Worm (Caenorhabditis elegans): ENCODE measurements around the gene trx-2.
"Not testable (repeated sequence)": the region's sequence is repeated elsewhere in the genome, so short reads cannot be mapped to it uniquely, and the experiment has no call there.

Gene trx-2

DNA sequence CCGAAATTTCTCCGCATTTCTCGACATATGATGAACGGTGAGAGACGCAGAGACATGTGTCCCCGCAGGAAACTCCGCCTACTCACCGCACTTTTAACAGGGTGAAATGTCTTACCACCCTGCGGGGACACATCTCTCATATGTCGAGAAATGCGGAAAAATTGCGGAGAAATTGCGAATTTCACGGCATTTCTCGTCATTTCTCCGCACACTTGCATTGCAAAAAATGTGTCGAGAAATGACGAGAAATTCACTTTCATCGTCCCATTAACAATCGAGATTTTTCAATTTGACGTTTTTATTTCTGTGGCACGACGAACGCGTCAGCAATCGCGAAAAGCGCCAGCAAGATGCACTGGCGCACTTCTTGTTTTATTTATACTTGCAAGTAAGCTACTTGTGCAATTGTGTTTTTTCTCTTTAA lies 27.4 kb downstream of the trx-2 start, which contains the start of gene K07C5.13 (continued):
- peak; percentile 93 for TF ChIP-seq aha-1 (tag)
- TF ChIP-seq F37D6.2 (tag; optimal IDR thresholded peaks at IDR 0.05) = peak; percentile 67
- peak in 1 of 2 experiments; percentile 83; a peak in 1 of 4 replicates for TF ChIP-seq madf-5 (GFP tag; IDR thresholded peaks at IDR 0.05)
- TF ChIP-seq daf-16 (GFP tag; optimal IDR thresholded peaks at IDR 0.05) = peak in 1 of 2 experiments; percentile 51
- not testable (repeated sequence) for TF ChIP-seq daf-16 (tag; optimal IDR thresholded peaks at IDR 0.05)
- 0 out of 2 replicates have a peak, but pooled peaks have one; percentile 11 for TF ChIP-seq Y105C5A.15 (GFP tag; IDR thresholded peaks at IDR 0.05)
- peak; percentile 92 for TF ChIP-seq nhr-42 (GFP tag; IDR thresholded peaks at IDR 0.05)

DNA sequence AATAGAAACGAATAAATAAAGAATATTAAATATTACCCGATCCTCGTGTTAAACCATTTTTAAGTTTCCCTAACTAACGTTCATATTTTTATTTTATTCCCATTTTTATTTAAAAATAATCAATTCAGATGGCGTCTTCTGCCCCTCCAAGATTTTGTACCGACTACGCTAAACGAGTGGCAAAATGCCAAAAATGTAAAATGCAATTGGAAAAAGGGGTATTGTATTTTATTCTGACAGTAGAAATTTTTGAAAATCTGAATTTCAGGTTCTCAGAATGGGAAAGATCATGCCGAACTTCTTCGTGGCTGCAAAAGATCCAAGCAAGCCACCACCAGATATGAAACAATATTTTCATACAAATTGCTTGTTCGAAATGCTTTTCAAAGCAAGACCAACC lies 28.4 kb downstream of the trx-2 start, which contains the start of gene K07C5.3:
K07C5.3 (plus strand) TSS at position 129 of the 400 bp plus-strand sequence.
- peak; percentile 27; the same call in 1 of the 2 replicates for TF ChIP-seq lin-38 (GFP tag; IDR thresholded peaks at IDR 0.05)
- no peak for TF ChIP-seq nhr-111 (GFP tag; optimal IDR thresholded peaks at IDR 0.05)
- TF ChIP-seq vab-7 (GFP tag; IDR thresholded peaks at IDR 0.05) = peak; percentile 12; the same call in 1 of the 2 replicates

DNA sequence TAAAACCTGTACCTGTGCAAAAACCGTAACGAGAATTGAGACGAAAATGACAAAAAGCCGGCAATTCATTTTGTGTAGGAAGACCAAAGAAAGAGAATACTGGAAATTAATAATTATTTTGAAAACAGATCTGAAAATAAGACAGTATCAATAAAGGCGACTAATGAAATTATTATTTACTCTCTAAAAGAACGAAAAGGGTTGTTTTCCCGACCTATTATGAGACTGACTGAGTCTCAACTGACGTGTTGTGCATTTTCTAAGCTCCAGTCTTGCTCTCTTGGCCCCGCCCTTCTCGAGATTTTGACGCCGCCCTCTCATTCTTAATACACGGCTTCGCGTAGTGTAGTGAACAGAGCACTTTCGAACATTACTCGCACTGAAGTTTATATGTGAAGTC lies 35.6 kb downstream of the trx-2 start, which contains the start of gene K07C5.9:
K07C5.9 (minus strand) TSS at position 101 of the 400 bp plus-strand sequence.
- TF ChIP-seq lin-38 (GFP tag; IDR thresholded peaks at IDR 0.05) (0 out of 2 replicates have a peak, but pooled peaks have one; percentile 10), daf-16 (GFP tag; optimal IDR thresholded peaks at IDR 0.05) (no peak), daf-16 (tag; optimal IDR thresholded peaks at IDR 0.05) (peak; percentile 25), nhr-102 (tag; optimal IDR thresholded peaks at IDR 0.05) (no peak), lin-39 (tag; optimal IDR thresholded peaks at IDR 0.05) (no peak), snpc-1.2 (GFP tag; IDR thresholded peaks at IDR 0.05) (no peak), nhr-237 (tag; optimal IDR thresholded peaks at IDR 0.05) (no peak), skn-1 (tag; optimal IDR thresholded peaks at IDR 0.05) (no peak), snpc-4 (tag; optimal IDR thresholded peaks at IDR 0.05) (no peak), mes-2 (tag; optimal IDR thresholded peaks at IDR 0.05; ENCODE audit: poor library complexity, severe bottlenecking) (peak; percentile 8), dmd-8 (GFP tag; IDR thresholded peaks at IDR 0.05) (no peak), R02D3.7 (tag; optimal IDR thresholded peaks at IDR 0.05) (no peak), vab-7 (GFP tag; IDR thresholded peaks at IDR 0.05) (no peak)

DNA sequence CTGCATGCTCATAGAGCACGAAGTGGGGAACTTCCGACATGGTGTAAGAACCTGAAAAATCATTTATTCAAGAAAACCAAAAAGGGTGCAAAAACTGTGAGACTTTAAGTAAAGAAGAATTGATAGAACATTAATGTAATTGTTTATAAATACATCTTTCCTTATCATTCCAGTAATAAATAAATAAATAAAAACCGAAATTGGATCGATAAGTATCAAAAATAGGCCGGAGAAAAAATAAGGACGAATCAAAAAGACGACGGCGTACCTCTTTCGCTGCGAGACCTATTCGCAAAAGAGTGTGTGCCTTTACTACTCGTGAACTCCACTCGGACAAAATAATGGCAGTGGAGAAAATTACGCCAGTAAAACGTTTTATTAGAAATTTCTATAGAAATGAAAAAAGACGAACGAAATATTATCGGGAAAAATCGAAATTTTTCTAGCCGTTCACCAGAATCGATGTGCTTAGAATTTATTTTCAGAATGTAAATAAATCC lies 38.5 kb downstream of the trx-2 start, which contains the start of gene nol-56:
nol-56 (minus strand) TSS at position 51 of the 500 bp plus-strand sequence.
- TF ChIP-seq ceh-28 (tag; optimal IDR thresholded peaks at IDR 0.05) = no peak
- peak; percentile 27 for TF ChIP-seq nhr-48 (tag; optimal IDR thresholded peaks at IDR 0.05)
- TF ChIP-seq nhr-25 (tag; optimal IDR thresholded peaks at IDR 0.05; ENCODE audit: borderline replicate concordance, insufficient read depth) = peak; percentile 79
- TF ChIP-seq ceh-62 (tag; optimal IDR thresholded peaks at IDR 0.05) = no peak
- TF ChIP-seq ceh-44 (GFP tag; IDR thresholded peaks at IDR 0.05) = no peak
- TF ChIP-seq egl-27 (tag; optimal IDR thresholded peaks at IDR 0.05) = no peak
- TF ChIP-seq T20F7.1 (GFP tag; optimal IDR thresholded peaks at IDR 0.05) = peak; percentile 77
- peak; percentile 62 for TF ChIP-seq nhr-6 (tag; optimal IDR thresholded peaks at IDR 0.05)
- TF ChIP-seq snpc-4 (tag; optimal IDR thresholded peaks at IDR 0.05) = no peak
- TF ChIP-seq hmg-1.1 (GFP tag; IDR thresholded peaks at IDR 0.05) = peak; percentile 68
- no peak for TF ChIP-seq nhr-10 (tag; optimal IDR thresholded peaks at IDR 0.05)
- TF ChIP-seq ctbp-1 (GFP tag; IDR thresholded peaks at IDR 0.05) = 0 out of 2 replicates have a peak, but pooled peaks have one; percentile 36
- peak; percentile 71 for TF ChIP-seq hlh-30 (tag; optimal IDR thresholded peaks at IDR 0.05; ENCODE audit: insufficient read depth)
- TF ChIP-seq Y75B8A.6 (GFP tag; IDR thresholded peaks at IDR 0.05) = no peak
- TF ChIP-seq zfp-3 (GFP tag; conservative IDR thresholded peaks at IDR 0.05) = no peak
- TF ChIP-seq pqm-1 (tag; optimal IDR thresholded peaks at IDR 0.05) = no peak
- TF ChIP-seq rbr-2 (tag; optimal IDR thresholded peaks at IDR 0.05) = peak; percentile 71
- TF ChIP-seq nhr-11 (tag; optimal IDR thresholded peaks at IDR 0.05) = peak; percentile 62
- TF ChIP-seq mes-2 (tag; optimal IDR thresholded peaks at IDR 0.05; ENCODE audit: poor library complexity, severe bottlenecking) = peak; percentile 93
- TF ChIP-seq pha-4 (GFP tag; IDR thresholded peaks at IDR 0.05) = peak; percentile 65; the same call in 1 of the 2 replicates
- TF ChIP-seq pha-4 (tag; optimal IDR thresholded peaks at IDR 0.05) = peak; percentile 32
- no peak for TF ChIP-seq F26F4.8 (GFP tag; conservative IDR thresholded peaks at IDR 0.05)
- TF ChIP-seq cey-2 (tag; optimal IDR thresholded peaks at IDR 0.05; ENCODE audit: borderline replicate concordance, insufficient read depth) = no peak
- TF ChIP-seq unc-130 (GFP tag; optimal IDR thresholded peaks at IDR 0.05) = peak; percentile 64
- no peak for TF ChIP-seq gei-8 (GFP tag; optimal IDR thresholded peaks at IDR 0.05)
- TF ChIP-seq sdz-12 (GFP tag; optimal IDR thresholded peaks at IDR 0.05) = no peak
- TF ChIP-seq dve-1 (tag; optimal IDR thresholded peaks at IDR 0.05; ENCODE audit: insufficient read depth) = peak; percentile 82
- TF ChIP-seq hlh-11 (tag; optimal IDR thresholded peaks at IDR 0.05) = no peak
